Worm (Caenorhabditis elegans) whole organism, young adult: ENCODE results near the gene ZK686.1.
A peak's percentile ranks its signal among the peaks of the same experiment; 100 is the strongest.

Experiments used
- B0261.1 ChIP-seq: sonication (generic microtip); optimal IDR thresholded peaks from 2 replicates; lab custom pipeline; 2016; ENCODE audit warnings: mild to moderate bottlenecking, missing genetic modification characterization, moderate library complexity, missing compliant biosample characterization
- C06A6.2 ChIP-seq: fragments of 200-800 bp; sonication (Bioruptor generic); conservative IDR thresholded peaks from 2 replicates; pipeline ENCODE4 v1.3.6; 2022; ENCODE audit warnings: missing genetic modification characterization, missing compliant biosample characterization
- F55B11.4 ChIP-seq: sonication (generic microtip); optimal IDR thresholded peaks from 2 replicates; lab custom pipeline; 2016; ENCODE audit warnings: missing compliant biosample characterization, missing genetic modification characterization, borderline replicate concordance; ENCODE audit not compliant: insufficient read depth
- F57A8.1 ChIP-seq: fragments of 200-800 bp; sonication (Bioruptor generic); optimal IDR thresholded peaks from 2 replicates; lab custom pipeline; 2018; ENCODE audit warnings: mild to moderate bottlenecking, missing genetic modification characterization, moderate library complexity, missing compliant biosample characterization
- K12H6.12 ChIP-seq: fragments of 200-800 bp; sonication (Bioruptor generic); optimal IDR thresholded peaks from 2 replicates; lab custom pipeline; 2018; ENCODE audit warnings: mild to moderate bottlenecking, missing genetic modification characterization, missing compliant biosample characterization
- Y53G8AR.9 ChIP-seq: fragments of 200-800 bp; sonication (Bioruptor generic); conservative IDR thresholded peaks from 2 replicates; pipeline ENCODE4 v1.3.6; 2022; ENCODE audit warnings: missing genetic modification reagents, missing genetic modification characterization, missing compliant biosample characterization
- akir-1 ChIP-seq: fragments of 200-800 bp; sonication (Bioruptor generic); optimal IDR thresholded peaks from 2 replicates; lab custom pipeline; 2018; ENCODE audit warnings: mild to moderate bottlenecking, missing genetic modification characterization, moderate library complexity, missing compliant biosample characterization
- ama-1 ChIP-seq, 3 experiments: fragments of 150-350 bp in 1 of 3; sonication (generic microtip) in 2 of 3; optimal IDR thresholded peaks; 2 replicates each; lab custom pipeline; 2014 to 2018; ENCODE audit warnings: missing biosample characterization in 2 of 3, missing genetic modification characterization in 2 of 3, missing genetic modification reagents in 2 of 3
- aptf-2 ChIP-seq: fragments of 200-800 bp; sonication (Bioruptor generic); conservative IDR thresholded peaks from 2 replicates; pipeline ENCODE4 v1.3.6; 2022; ENCODE audit warnings: missing genetic modification reagents, missing genetic modification characterization, missing compliant biosample characterization
- attf-5 ChIP-seq: fragments of 200-800 bp; sonication (Bioruptor generic); optimal IDR thresholded peaks from 2 replicates; lab custom pipeline; 2018; ENCODE audit warnings: mild to moderate bottlenecking, missing genetic modification characterization, missing compliant biosample characterization
- ccch-3 ChIP-seq: fragments of 200-800 bp; sonication (Bioruptor generic); optimal IDR thresholded peaks from 2 replicates; lab custom pipeline; 2018; ENCODE audit warnings: mild to moderate bottlenecking, missing genetic modification characterization, missing compliant biosample characterization
- cebp-1 ChIP-seq, 2 experiments: fragments of 200-800 bp in 1 of 2; sonication (Bioruptor generic) in 1 of 2; sonication (generic microtip) in 1 of 2; IDR thresholded peaks in 1 of 2; optimal IDR thresholded peaks in 1 of 2; 2 replicates each; pipeline versions ENCODE4 v1.3.6 to Lab custom; 2017 to 2022; ENCODE audit warnings: missing compliant biosample characterization in 2 of 2, missing genetic modification characterization in 2 of 2, mild to moderate bottlenecking in 1 of 2, missing genetic modification reagents in 1 of 2, moderate library complexity in 1 of 2
- ceh-27 ChIP-seq: fragments of 200-800 bp; sonication (Bioruptor generic); optimal IDR thresholded peaks from 2 replicates; lab custom pipeline; 2018; ENCODE audit warnings: mild to moderate bottlenecking, missing genetic modification characterization, moderate library complexity, missing compliant biosample characterization
- ceh-91 ChIP-seq: fragments of 200-800 bp; sonication (Bioruptor generic); IDR thresholded peaks from 2 replicates; pipeline ENCODE4 v1.3.6; 2022; ENCODE audit warnings: missing genetic modification reagents, missing genetic modification characterization, missing compliant biosample characterization
- chd-7 ChIP-seq: sonication (generic microtip); optimal IDR thresholded peaks from 2 replicates; lab custom pipeline; 2016; ENCODE audit warnings: mild to moderate bottlenecking, missing genetic modification characterization, moderate library complexity, missing compliant biosample characterization
- hmg-1.2 ChIP-seq: fragments of 200-800 bp; sonication (Bioruptor generic); IDR thresholded peaks from 2 replicates; pipeline ENCODE4 v1.3.6; 2022; ENCODE audit warnings: missing genetic modification reagents, missing genetic modification characterization, missing compliant biosample characterization
- let-526 ChIP-seq: fragments of 200-800 bp; sonication (Bioruptor generic); IDR thresholded peaks from 2 replicates; pipeline ENCODE4 v1.3.6; 2022; ENCODE audit warnings: missing genetic modification reagents, missing genetic modification characterization, missing compliant biosample characterization
- let-607 ChIP-seq, 2 experiments: fragments of 200-800 bp in 1 of 2; sonication (Bioruptor generic) in 1 of 2; sonication (generic microtip) in 1 of 2; optimal IDR thresholded peaks; 2 replicates each; lab custom pipeline; 2016 to 2018; ENCODE audit warnings: mild to moderate bottlenecking in 2 of 2, missing compliant biosample characterization in 2 of 2, missing genetic modification characterization in 2 of 2, moderate library complexity in 2 of 2, missing genotype in 1 of 2
- lin-26 ChIP-seq: fragments of 200-800 bp; sonication (Bioruptor generic); IDR thresholded peaks from 2 replicates; pipeline ENCODE4 v1.3.6; 2022; ENCODE audit warnings: missing genetic modification reagents, missing genetic modification characterization, missing compliant biosample characterization
- lin-40 ChIP-seq: sonication (generic microtip); optimal IDR thresholded peaks from 2 replicates; lab custom pipeline; 2016; ENCODE audit warnings: missing genetic modification characterization, mild to moderate bottlenecking, missing compliant biosample characterization, missing genotype, missing genetic modification reagents
- lsl-1 ChIP-seq: fragments of 200-800 bp; sonication (Bioruptor generic); optimal IDR thresholded peaks from 2 replicates; lab custom pipeline; 2018; ENCODE audit warnings: mild to moderate bottlenecking, missing genetic modification characterization, moderate library complexity, missing compliant biosample characterization
- lsy-27 ChIP-seq: sonication (generic microtip); optimal IDR thresholded peaks from 2 replicates; lab custom pipeline; 2017; ENCODE audit warnings: missing genetic modification characterization, mild to moderate bottlenecking, missing compliant biosample characterization, antibody characterized with exemption, missing genotype, borderline replicate concordance; ENCODE audit not compliant: insufficient read depth
- madf-6 ChIP-seq: fragments of 200-800 bp; sonication (Bioruptor generic); IDR thresholded peaks from 2 replicates; pipeline ENCODE4 v1.3.6; 2022; ENCODE audit warnings: missing genetic modification reagents, missing genetic modification characterization, missing compliant biosample characterization
- mel-28 ChIP-seq: sonication (generic microtip); optimal IDR thresholded peaks from 2 replicates; lab custom pipeline; 2016; ENCODE audit warnings: borderline replicate concordance, mild to moderate bottlenecking, missing genetic modification characterization, missing compliant biosample characterization
- nhr-120 ChIP-seq: fragments of 200-800 bp; sonication (Bioruptor generic); IDR thresholded peaks from 2 replicates; pipeline ENCODE4 v1.3.6; 2022; ENCODE audit warnings: missing genetic modification characterization, missing compliant biosample characterization
- nhr-179 ChIP-seq: sonication (generic microtip); optimal IDR thresholded peaks from 2 replicates; lab custom pipeline; 2016; ENCODE audit warnings: mild to moderate bottlenecking, missing genetic modification characterization, missing compliant biosample characterization
- pha-4 ChIP-seq: fragments of 150-350 bp; sonication (generic microtip); optimal IDR thresholded peaks from 2 replicates; lab custom pipeline; 2014; ENCODE audit warnings: missing biosample characterization, missing genetic modification reagents, missing genetic modification characterization
- rcor-1 ChIP-seq: fragments of 200-800 bp; sonication (Bioruptor generic); IDR thresholded peaks from 2 replicates; pipeline ENCODE4 v1.3.6; 2022; ENCODE audit warnings: missing genetic modification reagents, missing genetic modification characterization, missing compliant biosample characterization
- rec-8 ChIP-seq, 2 experiments: sonication (generic microtip); optimal IDR thresholded peaks; 2 replicates each; lab custom pipeline; 2016; ENCODE audit warnings: mild to moderate bottlenecking in 2 of 2, missing genetic modification characterization in 2 of 2, missing genetic modification reagents in 2 of 2, missing genotype in 2 of 2, missing biosample characterization in 1 of 2, missing compliant biosample characterization in 1 of 2, moderate library complexity in 1 of 2
- snpc-1.3 ChIP-seq: sonication (generic microtip); optimal IDR thresholded peaks from 2 replicates; lab custom pipeline; 2017; ENCODE audit warnings: missing genetic modification characterization, mild to moderate bottlenecking, missing compliant biosample characterization, antibody characterized with exemption, moderate library complexity, missing genotype, missing genetic modification reagents; ENCODE audit not compliant: insufficient read depth
- snpc-3.4 ChIP-seq: sonication (generic microtip); optimal IDR thresholded peaks from 2 replicates; lab custom pipeline; 2017; ENCODE audit warnings: missing genetic modification characterization, mild to moderate bottlenecking, missing compliant biosample characterization, antibody characterized with exemption, moderate library complexity, missing genotype, missing genetic modification reagents
- somi-1 ChIP-seq: fragments of 200-800 bp; sonication (Bioruptor generic); optimal IDR thresholded peaks from 2 replicates; lab custom pipeline; 2018; ENCODE audit warnings: mild to moderate bottlenecking, missing genetic modification characterization, missing compliant biosample characterization
- tbp1 ChIP-seq: fragments of 200-800 bp; sonication (Bioruptor generic); optimal IDR thresholded peaks from 2 replicates; lab custom pipeline; 2018; ENCODE audit warnings: mild to moderate bottlenecking, missing genetic modification characterization, missing compliant biosample characterization
- tlf-1 ChIP-seq: fragments of 200-800 bp; sonication (Bioruptor generic); optimal IDR thresholded peaks from 2 replicates; lab custom pipeline; 2018; ENCODE audit warnings: mild to moderate bottlenecking, missing genetic modification characterization, missing compliant biosample characterization
- zfh-2 ChIP-seq: fragments of 200-800 bp; sonication (Bioruptor generic); conservative IDR thresholded peaks from 2 replicates; pipeline ENCODE4 v1.3.6; 2022; ENCODE audit warnings: missing genetic modification reagents, missing genetic modification characterization, missing compliant biosample characterization
- ztf-18 ChIP-seq: sonication (generic microtip); optimal IDR thresholded peaks from 2 replicates; lab custom pipeline; 2016; ENCODE audit warnings: missing genotype, mild to moderate bottlenecking, missing genetic modification characterization, missing compliant biosample characterization
- ztf-3 ChIP-seq: fragments of 200-800 bp; sonication (Bioruptor generic); optimal IDR thresholded peaks from 2 replicates; lab custom pipeline; 2018; ENCODE audit warnings: mild to moderate bottlenecking, missing genetic modification characterization, missing compliant biosample characterization

The ZK686.1 gene

DNA sequence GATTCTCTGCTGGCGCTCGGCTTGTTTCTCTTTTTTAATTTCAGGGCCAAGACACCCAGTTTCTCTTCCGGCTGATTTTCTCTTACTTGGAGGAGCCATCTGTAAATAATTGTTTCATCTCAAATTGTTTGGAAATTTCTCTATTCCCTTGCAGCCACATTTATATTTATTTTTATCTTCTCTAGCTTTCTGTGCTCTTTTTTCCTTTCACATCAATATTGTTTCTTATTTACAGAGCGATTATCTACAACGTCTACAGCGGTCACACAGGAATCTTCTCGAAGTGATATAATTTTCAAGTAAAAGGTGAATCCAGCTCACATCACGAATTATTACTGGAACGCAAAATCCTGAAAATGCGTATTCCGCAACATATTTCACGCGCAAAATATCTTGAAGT lies at the start of gene ZK686.1, which contains the start of gene ZK686.6:
Gene ZK686.1 (plus strand): TSS at position 234 of the 400 bp plus-strand sequence.
Gene ZK686.6 (minus strand): TSS at position 101 of the 400 bp plus-strand sequence.
- TF ChIP-seq ceh-91 (GFP tag; lab: Robert Waterston, UW) (peak; percentile 56; the same call in 1 of the 2 replicates), let-607 (tag; optimal IDR thresholded peaks at IDR 0.05; lab: Kevin White, UChicago) (no peak)

- no peak for TF ChIP-seq C06A6.2 (GFP tag; lab: Robert Waterston, UW)
- no peak for TF ChIP-seq mel-28 (tag; lab: Kevin White, UChicago)
- TF ChIP-seq rec-8 (tag; optimal IDR thresholded peaks at IDR 0.05; lab: Kevin White, UChicago) = no peak
- no peak for TF ChIP-seq chd-7 (tag; lab: Kevin White, UChicago)
- no peak for TF ChIP-seq ztf-18 (tag; lab: Kevin White, UChicago)
- no peak for TF ChIP-seq ztf-3 (GFP tag; lab: Kevin White, UChicago)
- no peak for TF ChIP-seq B0261.1
- peak; percentile 32; the same call in 1 of the 2 replicates for TF ChIP-seq lin-26 (GFP tag; lab: Robert Waterston, UW)
- TF ChIP-seq F57A8.1 = no peak
- no peak for TF ChIP-seq nhr-179 (tag; lab: Kevin White, UChicago)
- peak; percentile 27 for TF ChIP-seq ama-1 (optimal IDR thresholded peaks at IDR 0.05; lab: Kevin White, UChicago)
- no peak for TF ChIP-seq ama-1 (GFP tag; optimal IDR thresholded peaks at IDR 0.05; lab: Kevin White, UChicago)
- peak; percentile 48 for TF ChIP-seq Y53G8AR.9 (GFP tag; lab: Robert Waterston, UW)
- no peak for TF ChIP-seq let-526
- TF ChIP-seq lsy-27 = no peak
- 0 out of 2 replicates have a peak, but pooled peaks have one; percentile 22 for TF ChIP-seq rcor-1
- no peak for TF ChIP-seq madf-6 (GFP tag; lab: Robert Waterston, UW)
- peak; percentile 27; the same call in 1 of the 2 replicates for TF ChIP-seq hmg-1.2
- no peak for TF ChIP-seq ccch-3 (GFP tag; lab: Kevin White, UChicago)
- peak; percentile 10 for TF ChIP-seq attf-5 (GFP tag; lab: Kevin White, UChicago)
- TF ChIP-seq tlf-1 (GFP tag; lab: Kevin White, UChicago) = no peak
- TF ChIP-seq lin-40 = peak; percentile 66
- no peak for TF ChIP-seq tbp1 (GFP tag; lab: Kevin White, UChicago)
- peak; percentile 30 for TF ChIP-seq ceh-27 (GFP tag; lab: Kevin White, UChicago)
- peak; percentile 57 for TF ChIP-seq K12H6.12 (tag; lab: Kevin White, UChicago)
- TF ChIP-seq somi-1 (GFP tag; lab: Kevin White, UChicago) = peak; percentile 16
Measured at ce11 chrIII:7723412-7724068, 49.4 kb upstream of the ZK686.1 start.

ce11 chrIII:7724433-7724832 lies 48.5 kb upstream of the ZK686.1 start:
- TF ChIP-seq ztf-18 (tag; lab: Kevin White, UChicago) (no peak), cebp-1 (GFP tag; IDR thresholded peaks at IDR 0.05; lab: Robert Waterston, UW) (peak; percentile 36; the same call in 1 of the 2 replicates), cebp-1 (tag; optimal IDR thresholded peaks at IDR 0.05; lab: Kevin White, UChicago) (peak; percentile 93), K12H6.12 (tag; lab: Kevin White, UChicago) (peak; percentile 58), somi-1 (GFP tag; lab: Kevin White, UChicago) (peak; percentile 10)

ce11 chrIII:7725483-7726250 lies 47.3 kb upstream of the ZK686.1 start:
- no peak for TF ChIP-seq akir-1 (GFP tag; lab: Kevin White, UChicago)
- TF ChIP-seq cebp-1 (GFP tag; IDR thresholded peaks at IDR 0.05; lab: Robert Waterston, UW) = no peak
- TF ChIP-seq cebp-1 (tag; optimal IDR thresholded peaks at IDR 0.05; lab: Kevin White, UChicago) = peak; percentile 8
- TF ChIP-seq lsl-1 (GFP tag; lab: Kevin White, UChicago) = no peak
- no peak for TF ChIP-seq F55B11.4 (tag; lab: Kevin White, UChicago)
- TF ChIP-seq snpc-1.3 (tag; lab: Kevin White, UChicago) = no peak
- TF ChIP-seq F57A8.1 = no peak
- TF ChIP-seq snpc-3.4 (tag; lab: Kevin White, UChicago) = no peak
- peak; percentile 39; the same call in 1 of the 2 replicates for TF ChIP-seq zfh-2 (GFP tag; lab: Robert Waterston, UW)
- TF ChIP-seq aptf-2 (GFP tag; lab: Robert Waterston, UW) = no peak
- TF ChIP-seq tlf-1 (GFP tag; lab: Kevin White, UChicago) = no peak
- TF ChIP-seq nhr-120 = no peak
- no peak for TF ChIP-seq pha-4
